Worm (Caenorhabditis elegans): ENCODE measurements around the gene atf-8.

ce11 chrV:6098755-6099155 is 6.7 kb upstream of the atf-8 start:
- TF ChIP-seq flt-1 (GFP tag; IDR thresholded peaks at IDR 0.05) (no peak), hmbx-1 (tag; optimal IDR thresholded peaks at IDR 0.05) (no peak), ama-1 (optimal IDR thresholded peaks at IDR 0.05) (no peak), pes-1 (GFP tag; IDR thresholded peaks at IDR 0.05) (no peak), ceh-13 (GFP tag; optimal IDR thresholded peaks at IDR 0.05) (no peak), scrt-1 (GFP tag; IDR thresholded peaks at IDR 0.05) (no peak), tra-4 (tag; optimal IDR thresholded peaks at IDR 0.05) (no peak), B0310.2 (tag; optimal IDR thresholded peaks at IDR 0.05) (peak; percentile 23), tbx-11 (GFP tag; IDR thresholded peaks at IDR 0.05) (no peak)
